Worm (Caenorhabditis elegans) whole organism, L4 larva: ENCODE data around the gene col-187.

Experiments
- D1046.2 ChIP-seq: fragments of 200-800 bp; sonication (Bioruptor generic); IDR thresholded peaks from 2 replicates; pipeline ENCODE4 v1.3.6; 2022; ENCODE audit warnings: missing genetic modification characterization, missing compliant biosample characterization
- aly-2 ChIP-seq: sonication (generic microtip); optimal IDR thresholded peaks from 2 replicates; lab custom pipeline; 2018; ENCODE audit warnings: missing biosample characterization, missing genetic modification characterization
- jun-1 ChIP-seq: fragments of 150-350 bp; optimal IDR thresholded peaks from 2 replicates; lab custom pipeline; 2014; ENCODE audit warnings: missing biosample characterization, missing genetic modification reagents, missing genetic modification characterization
- mep-1 ChIP-seq: fragments of 150-350 bp; sonication (generic microtip); optimal IDR thresholded peaks from 3 replicates; lab custom pipeline; 2014; ENCODE audit warnings: missing biosample characterization, missing genetic modification characterization
- unc-39 ChIP-seq: sonication (generic microtip); optimal IDR thresholded peaks from 2 replicates; lab custom pipeline; 2017; ENCODE audit warnings: missing biosample characterization, missing genetic modification characterization

DNA sequence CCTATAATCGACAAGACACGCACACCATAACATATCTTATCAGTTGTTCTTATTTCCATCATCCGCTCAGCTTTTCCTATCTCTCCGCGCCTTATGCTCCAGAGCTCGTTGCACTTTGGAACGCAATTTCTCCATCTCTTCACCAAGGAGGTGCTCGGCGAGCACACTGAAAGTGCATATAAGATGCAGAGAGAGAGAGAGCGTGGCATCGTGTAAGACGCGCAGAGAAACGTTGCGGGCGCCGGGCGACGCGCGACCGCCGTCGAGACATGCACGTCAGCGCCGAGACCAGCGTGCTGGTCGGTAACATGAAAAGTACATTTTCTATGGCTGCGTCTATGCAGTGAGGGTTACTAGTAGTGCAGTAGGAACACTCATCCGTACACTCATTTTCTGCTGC, 48.1 kb upstream of the col-187 start:
- peak; percentile 21 for TF ChIP-seq jun-1 (tag; lab: Kevin White, UChicago)
- peak; percentile 82 for TF ChIP-seq mep-1
- no peak for TF ChIP-seq unc-39
- no peak for TF ChIP-seq D1046.2
- TF ChIP-seq aly-2 (tag; lab: Kevin White, UChicago), result no peak
